Worm (Caenorhabditis elegans): Measurements from ENCODE around the gene nhr-31.

- TF ChIP-seq sea-1 (GFP tag; conservative IDR thresholded peaks at IDR 0.05) = no peak
- TF ChIP-seq pes-1 (GFP tag; IDR thresholded peaks at IDR 0.05) = no peak
- TF ChIP-seq hmg-4 (GFP tag; optimal IDR thresholded peaks at IDR 0.05) = no peak
- TF ChIP-seq hmbx-1 (tag; optimal IDR thresholded peaks at IDR 0.05) = no peak
- no peak for TF ChIP-seq scrt-1 (GFP tag; IDR thresholded peaks at IDR 0.05)
- TF ChIP-seq ceh-36 (tag; optimal IDR thresholded peaks at IDR 0.05) = no peak
- TF ChIP-seq ama-1 (optimal IDR thresholded peaks at IDR 0.05) = no peak
- TF ChIP-seq ets-7 (tag; optimal IDR thresholded peaks at IDR 0.05) = no peak
Observed at ce11 chrIV:8006161-8006560, 23.2 kb downstream of the nhr-31 start.
